Worm (Caenorhabditis elegans) whole organism, young adult: Measurements from ENCODE around the gene srv-15.

Experiments
- B0035.1 ChIP-seq: sonication (generic microtip); optimal IDR thresholded peaks from 2 replicates; lab custom pipeline; 2016; ENCODE audit warnings: missing genetic modification characterization, mild to moderate bottlenecking, missing compliant biosample characterization, missing genotype, missing genetic modification reagents
- B0336.3 ChIP-seq: fragments of 200-800 bp; sonication (Bioruptor generic); IDR thresholded peaks from 2 replicates; pipeline ENCODE4 v1.3.6; 2022; ENCODE audit warnings: missing genetic modification characterization, missing compliant biosample characterization
- C17E4.6 ChIP-seq: fragments of 200-800 bp; sonication (Bioruptor generic); IDR thresholded peaks from 2 replicates; pipeline ENCODE4 v1.3.6; 2022; ENCODE audit warnings: missing genetic modification reagents, missing genetic modification characterization, missing compliant biosample characterization
- F22D6.2 ChIP-seq: sonication (generic microtip); optimal IDR thresholded peaks from 2 replicates; lab custom pipeline; 2016; ENCODE audit warnings: mild to moderate bottlenecking, missing genetic modification characterization, missing compliant biosample characterization
- F39B2.1 ChIP-seq: fragments of 200-800 bp; sonication (Bioruptor generic); IDR thresholded peaks from 2 replicates; pipeline ENCODE4 v1.3.6; 2022; ENCODE audit warnings: missing genetic modification reagents, missing genetic modification characterization, missing compliant biosample characterization
- F49E8.2 ChIP-seq: sonication (generic microtip); optimal IDR thresholded peaks from 3 replicates; lab custom pipeline; 2017; ENCODE audit warnings: missing genetic modification characterization, mild to moderate bottlenecking, missing compliant biosample characterization, antibody characterized with exemption, moderate library complexity; ENCODE audit not compliant: insufficient read depth
- T26A5.8 ChIP-seq: sonication (generic microtip); optimal IDR thresholded peaks from 2 replicates; lab custom pipeline; 2016; ENCODE audit warnings: missing genetic modification characterization, missing compliant biosample characterization
- Y56A3A.18 ChIP-seq: fragments of 200-800 bp; sonication (Bioruptor generic); IDR thresholded peaks from 2 replicates; pipeline ENCODE4 v1.3.6; 2022; ENCODE audit warnings: missing genetic modification reagents, missing genetic modification characterization, missing compliant biosample characterization
- Y95B8A.8 ChIP-seq: fragments of 200-800 bp; sonication (Bioruptor generic); IDR thresholded peaks from 2 replicates; pipeline ENCODE4 v1.3.6; 2022; ENCODE audit warnings: missing genetic modification reagents, missing genetic modification characterization, missing compliant biosample characterization
- akir-1 ChIP-seq: fragments of 200-800 bp; sonication (Bioruptor generic); optimal IDR thresholded peaks from 2 replicates; lab custom pipeline; 2018; ENCODE audit warnings: mild to moderate bottlenecking, missing genetic modification characterization, moderate library complexity, missing compliant biosample characterization
- aptf-3 ChIP-seq: fragments of 200-800 bp; sonication (Bioruptor generic); IDR thresholded peaks from 2 replicates; pipeline ENCODE4 v1.3.6; 2022; ENCODE audit warnings: missing genetic modification characterization, missing compliant biosample characterization
- athp-1 ChIP-seq: sonication (generic microtip); optimal IDR thresholded peaks from 2 replicates; lab custom pipeline; 2017; ENCODE audit warnings: mild to moderate bottlenecking, missing genetic modification characterization, missing compliant biosample characterization
- attf-5 ChIP-seq: fragments of 200-800 bp; sonication (Bioruptor generic); optimal IDR thresholded peaks from 2 replicates; lab custom pipeline; 2018; ENCODE audit warnings: mild to moderate bottlenecking, missing genetic modification characterization, missing compliant biosample characterization
- attf-6 ChIP-seq: fragments of 200-800 bp; sonication (Bioruptor generic); IDR thresholded peaks from 2 replicates; pipeline ENCODE4 v1.3.6; 2022; ENCODE audit warnings: missing genetic modification reagents, missing genetic modification characterization, missing compliant biosample characterization
- bed-1 ChIP-seq: fragments of 200-800 bp; sonication (Bioruptor generic); IDR thresholded peaks from 2 replicates; pipeline ENCODE4 v1.3.6; 2022; ENCODE audit warnings: missing genetic modification reagents, missing genetic modification characterization, missing compliant biosample characterization
- cebp-2 ChIP-seq: fragments of 200-800 bp; sonication (Bioruptor generic); IDR thresholded peaks from 2 replicates; pipeline ENCODE4 v1.3.6; 2022; ENCODE audit warnings: missing genetic modification characterization, missing compliant biosample characterization
- ceh-79 ChIP-seq: sonication (generic microtip); optimal IDR thresholded peaks from 2 replicates; lab custom pipeline; 2017; ENCODE audit warnings: mild to moderate bottlenecking, missing genetic modification characterization, missing compliant biosample characterization
- dox-1 ChIP-seq: fragments of 200-800 bp; sonication (Bioruptor generic); IDR thresholded peaks from 2 replicates; pipeline ENCODE4 v1.3.6; 2022; ENCODE audit warnings: missing genetic modification reagents, missing genetic modification characterization, missing compliant biosample characterization
- dpff-1 ChIP-seq: sonication (generic microtip); optimal IDR thresholded peaks from 2 replicates; lab custom pipeline; 2017; ENCODE audit warnings: mild to moderate bottlenecking, missing genetic modification characterization, missing compliant biosample characterization
- dpl-1 ChIP-seq: fragments of 150-350 bp; optimal IDR thresholded peaks from 2 replicates; lab custom pipeline; 2014; ENCODE audit warnings: missing biosample characterization, missing genetic modification reagents, missing genetic modification characterization
- egl-18 ChIP-seq: fragments of 200-800 bp; sonication (Bioruptor generic); IDR thresholded peaks from 2 replicates; pipeline ENCODE4 v1.3.6; 2022; ENCODE audit warnings: missing genetic modification reagents, missing genetic modification characterization, missing compliant biosample characterization
- ekl-4 ChIP-seq: fragments of 200-800 bp; sonication (Bioruptor generic); IDR thresholded peaks from 2 replicates; pipeline ENCODE4 v1.3.6; 2022; ENCODE audit warnings: missing genetic modification reagents, missing genetic modification characterization, missing compliant biosample characterization
- ets-4 ChIP-seq: fragments of 200-800 bp; sonication (Bioruptor generic); optimal IDR thresholded peaks from 2 replicates; lab custom pipeline; 2018; ENCODE audit warnings: mild to moderate bottlenecking, missing genetic modification characterization, missing compliant biosample characterization
- him-1 ChIP-seq: sonication (generic microtip); optimal IDR thresholded peaks from 2 replicates; lab custom pipeline; 2016; ENCODE audit warnings: missing genotype, missing genetic modification reagents, missing genetic modification characterization, missing compliant biosample characterization
- hlh-26 ChIP-seq: fragments of 200-800 bp; sonication (Bioruptor generic); conservative IDR thresholded peaks from 2 replicates; pipeline ENCODE4 v1.3.6; 2022; ENCODE audit warnings: missing genetic modification reagents, missing genetic modification characterization, missing compliant biosample characterization
- let-607 ChIP-seq, 2 experiments: fragments of 200-800 bp in 1 of 2; sonication (Bioruptor generic) in 1 of 2; sonication (generic microtip) in 1 of 2; optimal IDR thresholded peaks; 2 replicates each; lab custom pipeline; 2016 to 2018; ENCODE audit warnings: mild to moderate bottlenecking in 2 of 2, missing compliant biosample characterization in 2 of 2, missing genetic modification characterization in 2 of 2, moderate library complexity in 2 of 2, missing genotype in 1 of 2
- lin-26 ChIP-seq: fragments of 200-800 bp; sonication (Bioruptor generic); IDR thresholded peaks from 2 replicates; pipeline ENCODE4 v1.3.6; 2022; ENCODE audit warnings: missing genetic modification reagents, missing genetic modification characterization, missing compliant biosample characterization
- lin-54 ChIP-seq: fragments of 200-800 bp; sonication (Bioruptor generic); optimal IDR thresholded peaks from 2 replicates; lab custom pipeline; 2018; ENCODE audit warnings: mild to moderate bottlenecking, missing genetic modification characterization, missing compliant biosample characterization
- lsy-27 ChIP-seq: sonication (generic microtip); optimal IDR thresholded peaks from 2 replicates; lab custom pipeline; 2017; ENCODE audit warnings: missing genetic modification characterization, mild to moderate bottlenecking, missing compliant biosample characterization, antibody characterized with exemption, missing genotype, borderline replicate concordance; ENCODE audit not compliant: insufficient read depth
- madf-8 ChIP-seq: fragments of 200-800 bp; sonication (Bioruptor generic); conservative IDR thresholded peaks from 2 replicates; pipeline ENCODE4 v1.3.6; 2022; ENCODE audit warnings: missing genetic modification reagents, missing genetic modification characterization, missing compliant biosample characterization
- nhr-179 ChIP-seq: sonication (generic microtip); optimal IDR thresholded peaks from 2 replicates; lab custom pipeline; 2016; ENCODE audit warnings: mild to moderate bottlenecking, missing genetic modification characterization, missing compliant biosample characterization
- nhr-80 ChIP-seq: sonication (generic microtip); optimal IDR thresholded peaks from 2 replicates; lab custom pipeline; 2016; ENCODE audit warnings: missing genetic modification characterization, missing compliant biosample characterization
- nhr-90 ChIP-seq: sonication (generic microtip); optimal IDR thresholded peaks from 2 replicates; lab custom pipeline; 2016; ENCODE audit warnings: missing genotype, mild to moderate bottlenecking, missing genetic modification characterization, missing compliant biosample characterization
- rcor-1 ChIP-seq: fragments of 200-800 bp; sonication (Bioruptor generic); IDR thresholded peaks from 2 replicates; pipeline ENCODE4 v1.3.6; 2022; ENCODE audit warnings: missing genetic modification reagents, missing genetic modification characterization, missing compliant biosample characterization
- repo-1 ChIP-seq: sonication (generic microtip); optimal IDR thresholded peaks from 2 replicates; lab custom pipeline; 2017; ENCODE audit warnings: mild to moderate bottlenecking, missing genetic modification characterization, missing compliant biosample characterization
- sdz-38 ChIP-seq: sonication (generic microtip); optimal IDR thresholded peaks from 2 replicates; lab custom pipeline; 2016; ENCODE audit warnings: missing genotype, missing genetic modification characterization, missing compliant biosample characterization
- snpc-1.1 ChIP-seq: sonication (generic microtip); optimal IDR thresholded peaks from 2 replicates; lab custom pipeline; 2017; ENCODE audit warnings: missing genetic modification characterization, mild to moderate bottlenecking, missing compliant biosample characterization, antibody characterized with exemption, moderate library complexity, missing genotype, missing genetic modification reagents; ENCODE audit not compliant: insufficient read depth
- snpc-4 ChIP-seq, 5 experiments: fragments of 150-350 bp in 1 of 5; sonication (generic microtip) in 4 of 5; optimal IDR thresholded peaks; 2 replicates each; lab custom pipeline; 2014 to 2018; ENCODE audit warnings: missing genetic modification characterization in 5 of 5, missing biosample characterization in 3 of 5, antibody characterized with exemption in 2 of 5, mild to moderate bottlenecking in 2 of 5, missing compliant biosample characterization in 2 of 5, missing genotype in 2 of 5, moderate library complexity in 2 of 5, missing genetic modification reagents in 1 of 5
- sptf-2 ChIP-seq: fragments of 200-800 bp; sonication (Bioruptor generic); optimal IDR thresholded peaks from 2 replicates; lab custom pipeline; 2018; ENCODE audit warnings: mild to moderate bottlenecking, missing genetic modification characterization, missing compliant biosample characterization
- zfh-2 ChIP-seq: fragments of 200-800 bp; sonication (Bioruptor generic); conservative IDR thresholded peaks from 2 replicates; pipeline ENCODE4 v1.3.6; 2022; ENCODE audit warnings: missing genetic modification reagents, missing genetic modification characterization, missing compliant biosample characterization
- zim-3 ChIP-seq: sonication (generic microtip); optimal IDR thresholded peaks from 2 replicates; lab custom pipeline; 2017; ENCODE audit warnings: mild to moderate bottlenecking, missing genetic modification characterization, moderate library complexity, missing compliant biosample characterization
- ztf-18 ChIP-seq: sonication (generic microtip); optimal IDR thresholded peaks from 2 replicates; lab custom pipeline; 2016; ENCODE audit warnings: missing genotype, mild to moderate bottlenecking, missing genetic modification characterization, missing compliant biosample characterization
- ztf-22 ChIP-seq: fragments of 200-800 bp; sonication (Bioruptor generic); optimal IDR thresholded peaks from 2 replicates; lab custom pipeline; 2018; ENCODE audit warnings: mild to moderate bottlenecking, missing genetic modification characterization, moderate library complexity, missing compliant biosample characterization
- ztf-28 ChIP-seq: fragments of 200-800 bp; sonication (Bioruptor generic); IDR thresholded peaks from 2 replicates; pipeline ENCODE4 v1.3.6; 2022; ENCODE audit warnings: missing genetic modification reagents, missing genetic modification characterization, missing compliant biosample characterization
- ztf-3 ChIP-seq: fragments of 200-800 bp; sonication (Bioruptor generic); optimal IDR thresholded peaks from 2 replicates; lab custom pipeline; 2018; ENCODE audit warnings: mild to moderate bottlenecking, missing genetic modification characterization, missing compliant biosample characterization

srv-15 gene

ce11 chrIV:15940811-15941210 lies 34.4 kb downstream of the srv-15 start:
- TF ChIP-seq akir-1 (GFP tag; lab: Kevin White, UChicago): no peak
- TF ChIP-seq egl-18 (GFP tag; lab: Robert Waterston, UW): 0 out of 2 replicates have a peak, but pooled peaks have one; percentile 12
- TF ChIP-seq ztf-28: no peak
- TF ChIP-seq nhr-179: no peak
- TF ChIP-seq attf-6: peak; percentile 77
- no peak for TF ChIP-seq lin-54 (GFP tag; lab: Kevin White, UChicago)
- TF ChIP-seq Y95B8A.8 (GFP tag; lab: Robert Waterston, UW): no peak
- TF ChIP-seq snpc-1.1 (tag; lab: Kevin White, UChicago): peak; percentile 41
- TF ChIP-seq ztf-18: no peak
- no peak for TF ChIP-seq nhr-80 (tag; lab: Kevin White, UChicago)
- no peak for TF ChIP-seq him-1 (tag; lab: Kevin White, UChicago)
- no peak for TF ChIP-seq ztf-22 (GFP tag; lab: Kevin White, UChicago)
- no peak for TF ChIP-seq B0336.3
- TF ChIP-seq ekl-4 (GFP tag; lab: Robert Waterston, UW): no peak
- no peak for TF ChIP-seq F22D6.2 (tag; lab: Kevin White, UChicago)
- TF ChIP-seq hlh-26: no peak
- TF ChIP-seq dox-1 (GFP tag; lab: Robert Waterston, UW): 0 out of 2 replicates have a peak, but pooled peaks have one; percentile 10
- no peak for TF ChIP-seq F49E8.2
- TF ChIP-seq lsy-27: no peak
- no peak for TF ChIP-seq snpc-4 (GFP tag; optimal IDR thresholded peaks at IDR 0.05; lab: Kevin White, UChicago)
- peak in 2 of 4 experiments; percentile 21 to 91 for TF ChIP-seq snpc-4 (tag; optimal IDR thresholded peaks at IDR 0.05; lab: Kevin White, UChicago)
- no peak for TF ChIP-seq nhr-90 (tag; lab: Kevin White, UChicago)
- no peak for TF ChIP-seq Y56A3A.18 (GFP tag; lab: Robert Waterston, UW)
- no peak for TF ChIP-seq F39B2.1 (GFP tag; lab: Robert Waterston, UW)
- no peak for TF ChIP-seq attf-5 (GFP tag; lab: Kevin White, UChicago)
- TF ChIP-seq dpff-1 (tag; lab: Kevin White, UChicago): no peak
- 0 out of 2 replicates have a peak, but pooled peaks have one; percentile 52 for TF ChIP-seq lin-26
- no peak for TF ChIP-seq sdz-38 (tag; lab: Kevin White, UChicago)
- TF ChIP-seq rcor-1 (GFP tag; lab: Robert Waterston, UW): no peak
- TF ChIP-seq T26A5.8 (tag; lab: Kevin White, UChicago): no peak
- TF ChIP-seq bed-1 (GFP tag; lab: Robert Waterston, UW): no peak
- TF ChIP-seq ets-4 (GFP tag; lab: Kevin White, UChicago): no peak
- no peak for TF ChIP-seq let-607 (tag; optimal IDR thresholded peaks at IDR 0.05; lab: Kevin White, UChicago)
- no peak for TF ChIP-seq sptf-2
- no peak for TF ChIP-seq dpl-1
- peak; percentile 65 for TF ChIP-seq zfh-2

DNA sequence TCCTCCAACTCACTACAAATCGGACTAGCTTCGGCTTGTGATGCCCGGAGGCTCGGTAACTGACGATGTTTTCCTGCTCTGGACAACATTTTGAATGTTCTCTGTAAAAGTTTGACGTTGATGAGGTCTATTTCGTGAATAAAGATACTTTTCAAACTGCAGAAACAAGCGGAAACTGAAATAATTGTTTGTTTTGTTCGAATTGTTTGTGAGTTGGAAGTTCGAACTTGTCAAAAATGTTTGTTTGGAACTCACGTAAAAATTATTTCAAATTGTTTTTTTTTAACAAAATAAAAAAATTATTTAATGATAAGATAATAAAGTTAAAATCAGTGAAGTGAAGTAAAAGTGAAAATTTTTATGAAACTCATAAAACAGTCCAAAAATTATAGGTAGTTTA lies 35.0 kb downstream of the srv-15 start, which contains the start of gene Y105C5B.11:
TSS of gene Y105C5B.11 (minus strand) at position 101 of the 400 bp plus-strand sequence.
- TF ChIP-seq dpl-1: no peak
- no peak for TF ChIP-seq ets-4 (GFP tag; lab: Kevin White, UChicago)
- no peak for TF ChIP-seq B0035.1 (tag; lab: Kevin White, UChicago)
- TF ChIP-seq cebp-2 (GFP tag; lab: Robert Waterston, UW): no peak
- TF ChIP-seq ztf-3 (GFP tag; lab: Kevin White, UChicago): no peak
- no peak for TF ChIP-seq repo-1
- TF ChIP-seq ceh-79 (tag; lab: Kevin White, UChicago): no peak
- no peak for TF ChIP-seq C17E4.6 (GFP tag; lab: Robert Waterston, UW)
- TF ChIP-seq athp-1: no peak
- TF ChIP-seq madf-8 (GFP tag; lab: Robert Waterston, UW): no peak
- no peak for TF ChIP-seq F22D6.2 (tag; lab: Kevin White, UChicago)
- TF ChIP-seq F49E8.2: no peak
- TF ChIP-seq B0336.3: no peak
- TF ChIP-seq aptf-3 (GFP tag; lab: Robert Waterston, UW): no peak
- TF ChIP-seq zim-3 (tag; lab: Kevin White, UChicago): no peak
- no peak for TF ChIP-seq hlh-26
- no peak for TF ChIP-seq bed-1 (GFP tag; lab: Robert Waterston, UW)
- no peak for TF ChIP-seq attf-6
